In the genomic region with DNA sequence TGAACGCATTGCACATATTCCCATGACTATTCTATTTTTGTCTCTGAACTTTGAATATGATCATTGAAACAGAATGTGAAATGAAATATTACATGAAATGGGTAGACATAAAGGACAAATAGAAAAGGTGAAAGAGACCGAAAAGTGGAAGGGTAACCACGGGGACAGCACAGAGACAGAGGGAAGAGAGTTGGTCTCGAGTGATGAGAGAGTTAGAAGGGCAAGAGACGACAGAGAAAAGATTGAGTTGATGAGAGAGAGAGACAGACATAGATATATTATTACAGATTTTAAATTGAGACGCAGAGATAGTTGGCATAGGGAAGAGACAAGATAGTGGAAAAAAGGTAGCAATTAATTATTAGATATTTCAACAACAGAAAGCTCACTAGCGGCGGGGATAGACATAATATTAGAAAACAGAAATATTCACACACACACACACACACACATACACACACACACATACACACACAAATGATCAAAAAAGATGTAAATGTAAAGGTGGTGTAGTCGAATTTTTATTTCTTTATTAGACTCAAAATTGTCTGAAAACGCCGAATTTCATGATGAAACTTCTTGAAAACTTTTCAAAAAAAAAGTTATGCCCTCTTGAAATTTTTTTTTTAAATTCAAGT, we compare ENCODE assay signal across 6 worm cellular contexts.
TF ChIP-seq lines count a peak whose summit lies in the region.

No protein-coding gene starts in this region.

TF ChIP-seq in whole organism, L1 larva, 84 proteins besides CTCF, POLR2A, EP300 and RAD21 (continued from another document and continues in another):
- TF ChIP-seq mef-2 (tag; optimal IDR thresholded peaks at IDR 0.05; lab: Kevin White, UChicago), result no peak
- TF ChIP-seq lin-39 (tag; optimal IDR thresholded peaks at IDR 0.05; lab: Kevin White, UChicago), result peak; percentile 51
- peak; percentile 55 for TF ChIP-seq nhr-11 (tag; optimal IDR thresholded peaks at IDR 0.05; lab: Kevin White, UChicago)
- TF ChIP-seq efl-1 (optimal IDR thresholded peaks at IDR 0.05; lab: Kevin White, UChicago), result peak; percentile 67 to 75
- TF ChIP-seq efl-1 (GFP tag; optimal IDR thresholded peaks at IDR 0.05 in 1 of 2; lab: Kevin White, UChicago), result peak; percentile 39 to 93
- TF ChIP-seq jun-1 (tag; optimal IDR thresholded peaks at IDR 0.05; lab: Kevin White, UChicago), result peak; percentile 84
- no peak for TF ChIP-seq hpl-2 (GFP tag; optimal IDR thresholded peaks at IDR 0.05; lab: Kevin White, UChicago)
- TF ChIP-seq nhr-237 (tag; optimal IDR thresholded peaks at IDR 0.05; lab: Kevin White, UChicago), result no peak
- no peak for TF ChIP-seq sup-37 (GFP tag; optimal IDR thresholded peaks at IDR 0.05; lab: Kevin White, UChicago)
- TF ChIP-seq tbx-2 (tag; optimal IDR thresholded peaks at IDR 0.05; lab: Kevin White, UChicago), result peak; percentile 55
- TF ChIP-seq irx-1 (tag; optimal IDR thresholded peaks at IDR 0.05; lab: Kevin White, UChicago), result peak; percentile 12
- peak; percentile 74 for TF ChIP-seq nhr-77 (tag; optimal IDR thresholded peaks at IDR 0.05; lab: Kevin White, UChicago)
- TF ChIP-seq hlh-17 (GFP tag; optimal IDR thresholded peaks at IDR 0.05; lab: Kevin White, UChicago; ENCODE audit: borderline replicate concordance), result no peak
- no peak for TF ChIP-seq ceh-8 (GFP tag; optimal IDR thresholded peaks at IDR 0.05; lab: Kevin White, UChicago)
- TF ChIP-seq fkh-8 (tag; optimal IDR thresholded peaks at IDR 0.05; lab: Kevin White, UChicago), result peak; percentile 86
- TF ChIP-seq ceh-90 (tag; optimal IDR thresholded peaks at IDR 0.05; lab: Kevin White, UChicago), result no peak
- TF ChIP-seq sox-4 (tag; optimal IDR thresholded peaks at IDR 0.05; lab: Kevin White, UChicago), result peak; percentile 43
- no peak for TF ChIP-seq ets-5 (GFP tag; IDR thresholded peaks at IDR 0.05; lab: Robert Waterston, UW)
- peak; percentile 78 for TF ChIP-seq blmp-1 (tag; optimal IDR thresholded peaks at IDR 0.05; lab: Kevin White, UChicago)
- peak; percentile 86 for TF ChIP-seq nhr-19 (GFP tag; conservative IDR thresholded peaks at IDR 0.05; lab: Robert Waterston, UW)
- TF ChIP-seq aha-1 (tag; optimal IDR thresholded peaks at IDR 0.05; lab: Kevin White, UChicago), result no peak

TF ChIP-seq in whole organism, L2 larva, 48 proteins besides CTCF, POLR2A, EP300 and RAD21 (continued from another document):
- peak; percentile 86 for TF ChIP-seq nhr-6 (tag; optimal IDR thresholded peaks at IDR 0.05; lab: Kevin White, UChicago)
- peak; percentile 60 for TF ChIP-seq sem-4 (tag; optimal IDR thresholded peaks at IDR 0.05; lab: Kevin White, UChicago)
- TF ChIP-seq dmd-4 (tag; optimal IDR thresholded peaks at IDR 0.05; lab: Kevin White, UChicago), result no peak
- TF ChIP-seq elt-3 (tag; optimal IDR thresholded peaks at IDR 0.05; lab: Kevin White, UChicago), result no peak
- peak; percentile 21 for TF ChIP-seq gmeb-1 (tag; optimal IDR thresholded peaks at IDR 0.05; lab: Kevin White, UChicago)
- peak; percentile 89 for TF ChIP-seq nhr-25 (tag; optimal IDR thresholded peaks at IDR 0.05; lab: Kevin White, UChicago)
- peak; percentile 81 for TF ChIP-seq sma-9 (GFP tag; optimal IDR thresholded peaks at IDR 0.05; lab: Kevin White, UChicago)
- no peak for TF ChIP-seq sma-9 (tag; optimal IDR thresholded peaks at IDR 0.05; lab: Kevin White, UChicago)
- TF ChIP-seq blmp-1 (tag; optimal IDR thresholded peaks at IDR 0.05; lab: Kevin White, UChicago; ENCODE audit: insufficient read depth), result peak; percentile 74
- no peak for TF ChIP-seq ztf-1 (GFP tag; conservative IDR thresholded peaks at IDR 0.05; lab: Robert Waterston, UW)
- TF ChIP-seq ceh-82 (tag; optimal IDR thresholded peaks at IDR 0.05; lab: Kevin White, UChicago), result no peak
- TF ChIP-seq fos-1 (tag; optimal IDR thresholded peaks at IDR 0.05; lab: Kevin White, UChicago), result peak; percentile 76
- peak; percentile 27 for TF ChIP-seq snpc-4 (tag; optimal IDR thresholded peaks at IDR 0.05; lab: Kevin White, UChicago)
- peak; percentile 78 for TF ChIP-seq nhr-129 (tag; optimal IDR thresholded peaks at IDR 0.05; lab: Kevin White, UChicago)
- TF ChIP-seq unc-62 (GFP tag; optimal IDR thresholded peaks at IDR 0.05; lab: Kevin White, UChicago), result no peak
- no peak for TF ChIP-seq nhr-237 (tag; optimal IDR thresholded peaks at IDR 0.05; lab: Kevin White, UChicago)

TF ChIP-seq in whole organism, L3 larva, 47 proteins besides CTCF, POLR2A, EP300 and RAD21 (continued from another document):
- TF ChIP-seq ceh-28 (tag; optimal IDR thresholded peaks at IDR 0.05; lab: Kevin White, UChicago) (peak; percentile 41), eor-1 (tag; optimal IDR thresholded peaks at IDR 0.05; lab: Kevin White, UChicago) (no peak), nfya-1 (tag; optimal IDR thresholded peaks at IDR 0.05; lab: Kevin White, UChicago; ENCODE audit: insufficient read depth) (peak; percentile 73), unc-62 (GFP tag; optimal IDR thresholded peaks at IDR 0.05; lab: Kevin White, UChicago) (no peak), elt-3 (tag; optimal IDR thresholded peaks at IDR 0.05; lab: Kevin White, UChicago) (no peak), pha-4 (tag; optimal IDR thresholded peaks at IDR 0.05; lab: Kevin White, UChicago) (peak; percentile 89), jun-1 (tag; optimal IDR thresholded peaks at IDR 0.05; lab: Kevin White, UChicago) (peak; percentile 76), lin-15B (tag; optimal IDR thresholded peaks at IDR 0.05; lab: Kevin White, UChicago) (peak; percentile 25), nhr-77 (tag; optimal IDR thresholded peaks at IDR 0.05; lab: Kevin White, UChicago) (no peak), ceh-82 (tag; optimal IDR thresholded peaks at IDR 0.05; lab: Kevin White, UChicago) (no peak), egl-27 (tag; optimal IDR thresholded peaks at IDR 0.05; lab: Kevin White, UChicago) (peak; percentile 87), nhr-12 (tag; optimal IDR thresholded peaks at IDR 0.05; lab: Kevin White, UChicago) (no peak), nhr-76 (tag; optimal IDR thresholded peaks at IDR 0.05; lab: Kevin White, UChicago) (no peak)

TF ChIP-seq in whole organism, L4 larva, 104 proteins besides CTCF, POLR2A, EP300 and RAD21 (continued from another document and continues in another):
- TF ChIP-seq dpl-1 (GFP tag; optimal IDR thresholded peaks at IDR 0.05; lab: Kevin White, UChicago) (peak; percentile 47), hlh-30 (tag; optimal IDR thresholded peaks at IDR 0.05; lab: Kevin White, UChicago; ENCODE audit: insufficient read depth) (peak; percentile 94), pha-4 (GFP tag; IDR thresholded peaks at IDR 0.05; lab: Robert Waterston, UW) (no peak), pha-4 (tag; optimal IDR thresholded peaks at IDR 0.05; lab: Kevin White, UChicago) (no peak), nhr-102 (tag; optimal IDR thresholded peaks at IDR 0.05; lab: Kevin White, UChicago) (no peak), nhr-48 (tag; optimal IDR thresholded peaks at IDR 0.05; lab: Kevin White, UChicago) (peak; percentile 33), madf-9 (GFP tag; conservative IDR thresholded peaks at IDR 0.05; lab: Robert Waterston, UW) (no peak), mxl-2 (GFP tag; conservative IDR thresholded peaks at IDR 0.05; lab: Robert Waterston, UW) (no peak), F37D6.2 (tag; optimal IDR thresholded peaks at IDR 0.05; lab: Kevin White, UChicago) (no peak), jun-1 (tag; optimal IDR thresholded peaks at IDR 0.05; lab: Kevin White, UChicago) (no peak), zfp-3 (GFP tag; conservative IDR thresholded peaks at IDR 0.05; lab: Robert Waterston, UW) (0 out of 2 replicates have a peak, but pooled peaks have one; percentile 13), daf-8 (GFP tag; IDR thresholded peaks at IDR 0.05; lab: Robert Waterston, UW) (no peak), lin-13 (GFP tag; optimal IDR thresholded peaks at IDR 0.05; lab: Kevin White, UChicago) (peak; percentile 4), ztf-11 (tag; optimal IDR thresholded peaks at IDR 0.05; lab: Kevin White, UChicago) (no peak), Y5F2A.4 (GFP tag; optimal IDR thresholded peaks at IDR 0.05; lab: Kevin White, UChicago) (no peak), F49E8.2 (tag; optimal IDR thresholded peaks at IDR 0.05; lab: Kevin White, UChicago; ENCODE audit: borderline replicate concordance) (no peak), T26A8.4 (GFP tag; IDR thresholded peaks at IDR 0.05; lab: Robert Waterston, UW) (no peak), nhr-77 (tag; optimal IDR thresholded peaks at IDR 0.05; lab: Kevin White, UChicago) (peak; percentile 31), fos-1 (tag; optimal IDR thresholded peaks at IDR 0.05; lab: Kevin White, UChicago) (no peak), mdl-1 (tag; optimal IDR thresholded peaks at IDR 0.05; lab: Kevin White, UChicago) (peak; percentile 46 to 71), set-16 (GFP tag; IDR thresholded peaks at IDR 0.05; lab: Robert Waterston, UW) (no peak), R02D3.7 (tag; optimal IDR thresholded peaks at IDR 0.05; lab: Kevin White, UChicago) (no peak), duxl-1 (tag; optimal IDR thresholded peaks at IDR 0.05; lab: Kevin White, UChicago; ENCODE audit: poor library complexity) (no peak), egl-27 (tag; optimal IDR thresholded peaks at IDR 0.05; lab: Kevin White, UChicago) (no peak), attf-4 (tag; optimal IDR thresholded peaks at IDR 0.05; lab: Kevin White, UChicago) (no peak), ceh-28 (tag; optimal IDR thresholded peaks at IDR 0.05; lab: Kevin White, UChicago) (no peak), hlh-11 (tag; optimal IDR thresholded peaks at IDR 0.05; lab: Kevin White, UChicago) (peak; percentile 81)

TF ChIP-seq in whole organism, late embryonic, 69 proteins besides CTCF, POLR2A, EP300 and RAD21 (continued from another document):
- TF ChIP-seq pros-1 (tag; optimal IDR thresholded peaks at IDR 0.05; lab: Kevin White, UChicago) (peak; percentile 41), ama-1 (optimal IDR thresholded peaks at IDR 0.05; lab: Kevin White, UChicago) (no peak), npax-4 (tag; optimal IDR thresholded peaks at IDR 0.05; lab: Kevin White, UChicago) (no peak), sox-4 (tag; optimal IDR thresholded peaks at IDR 0.05; lab: Kevin White, UChicago) (no peak), unc-42 (tag; optimal IDR thresholded peaks at IDR 0.05; lab: Kevin White, UChicago) (no peak), ref-2 (tag; optimal IDR thresholded peaks at IDR 0.05; lab: Kevin White, UChicago) (peak; percentile 27), ceh-24 (tag; optimal IDR thresholded peaks at IDR 0.05; lab: Kevin White, UChicago) (no peak), elt-4 (tag; optimal IDR thresholded peaks at IDR 0.05; lab: Kevin White, UChicago) (no peak), ceh-18 (tag; optimal IDR thresholded peaks at IDR 0.05; lab: Kevin White, UChicago) (peak; percentile 41), unc-55 (GFP tag; optimal IDR thresholded peaks at IDR 0.05; lab: Kevin White, UChicago) (peak; percentile 44), hlh-15 (tag; optimal IDR thresholded peaks at IDR 0.05; lab: Kevin White, UChicago) (no peak), tbx-7 (tag; optimal IDR thresholded peaks at IDR 0.05; lab: Kevin White, UChicago) (no peak), sdc-2 (tag; optimal IDR thresholded peaks at IDR 0.05; lab: Kevin White, UChicago) (no peak), pqm-1 (tag; optimal IDR thresholded peaks at IDR 0.05; lab: Kevin White, UChicago) (no peak), fkh-10 (GFP tag; optimal IDR thresholded peaks at IDR 0.05; lab: Kevin White, UChicago) (no peak), hlh-30 (tag; optimal IDR thresholded peaks at IDR 0.05; lab: Kevin White, UChicago; ENCODE audit: insufficient read depth) (peak; percentile 81), ceh-45 (GFP tag; IDR thresholded peaks at IDR 0.05; lab: Robert Waterston, UW) (no peak), unc-86 (tag; optimal IDR thresholded peaks at IDR 0.05; lab: Kevin White, UChicago) (no peak), gmeb-2 (tag; optimal IDR thresholded peaks at IDR 0.05; lab: Kevin White, UChicago) (no peak), zip-5 (tag; optimal IDR thresholded peaks at IDR 0.05; lab: Kevin White, UChicago) (no peak), ztf-16 (tag; optimal IDR thresholded peaks at IDR 0.05; lab: Kevin White, UChicago) (no peak), ceh-14 (tag; optimal IDR thresholded peaks at IDR 0.05; lab: Kevin White, UChicago) (peak; percentile 10), tbx-2 (tag; optimal IDR thresholded peaks at IDR 0.05; lab: Kevin White, UChicago) (peak; percentile 52)
TF ChIP-seq in whole organism, late embryonic: peak in this region for 9.

TF ChIP-seq in whole organism, young adult, 124 proteins besides CTCF, POLR2A, EP300 and RAD21 (continued from another document):
- TF ChIP-seq B0261.1 (tag; optimal IDR thresholded peaks at IDR 0.05; lab: Kevin White, UChicago) (no peak), lin-40 (tag; optimal IDR thresholded peaks at IDR 0.05; lab: Kevin White, UChicago) (peak; percentile 46), lin-26 (GFP tag; IDR thresholded peaks at IDR 0.05; lab: Robert Waterston, UW) (no peak), ztf-28 (GFP tag; IDR thresholded peaks at IDR 0.05; lab: Robert Waterston, UW) (no peak), madf-3 (GFP tag; IDR thresholded peaks at IDR 0.05; lab: Robert Waterston, UW) (no peak), snpc-1.1 (tag; optimal IDR thresholded peaks at IDR 0.05; lab: Kevin White, UChicago; ENCODE audit: insufficient read depth) (no peak), ztf-3 (GFP tag; optimal IDR thresholded peaks at IDR 0.05; lab: Kevin White, UChicago) (no peak), zfh-2 (GFP tag; conservative IDR thresholded peaks at IDR 0.05; lab: Robert Waterston, UW) (no peak), athp-1 (tag; optimal IDR thresholded peaks at IDR 0.05; lab: Kevin White, UChicago) (no peak), cebp-1 (GFP tag; IDR thresholded peaks at IDR 0.05; lab: Robert Waterston, UW) (no peak), cebp-1 (tag; optimal IDR thresholded peaks at IDR 0.05; lab: Kevin White, UChicago) (peak; percentile 72), unc-130 (GFP tag; optimal IDR thresholded peaks at IDR 0.05; lab: Kevin White, UChicago) (no peak), B0019.2 (GFP tag; conservative IDR thresholded peaks at IDR 0.05; lab: Robert Waterston, UW) (no peak), nhr-80 (tag; optimal IDR thresholded peaks at IDR 0.05; lab: Kevin White, UChicago) (peak; percentile 69), pha-4 (tag; optimal IDR thresholded peaks at IDR 0.05; lab: Kevin White, UChicago) (no peak), mel-28 (tag; optimal IDR thresholded peaks at IDR 0.05; lab: Kevin White, UChicago; ENCODE audit: borderline replicate concordance) (no peak), let-607 (tag; optimal IDR thresholded peaks at IDR 0.05; lab: Kevin White, UChicago) (no peak), madf-10 (tag; optimal IDR thresholded peaks at IDR 0.05; lab: Kevin White, UChicago) (no peak), bed-2 (GFP tag; IDR thresholded peaks at IDR 0.05; lab: Robert Waterston, UW) (no peak), tlf-1 (GFP tag; optimal IDR thresholded peaks at IDR 0.05; lab: Kevin White, UChicago) (no peak), lin-54 (GFP tag; optimal IDR thresholded peaks at IDR 0.05; lab: Kevin White, UChicago) (peak; percentile 35), ccch-3 (GFP tag; optimal IDR thresholded peaks at IDR 0.05; lab: Kevin White, UChicago) (no peak)
